Worm (Caenorhabditis elegans): ENCODE data around the gene memi-3.

- TF ChIP-seq C34B4.2 (tag; optimal IDR thresholded peaks at IDR 0.05) = no peak
- TF ChIP-seq ceh-88 (GFP tag; IDR thresholded peaks at IDR 0.05) = no peak
- TF ChIP-seq snu-23 (GFP tag; optimal IDR thresholded peaks at IDR 0.05) = no peak
- no peak for TF ChIP-seq aly-2 (tag; optimal IDR thresholded peaks at IDR 0.05)
These were observed 23.9 kb downstream of the memi-3 start, which contains the start of gene fbxb-76 for ce11 chrIV:11379254-11379653.
